Worm (Caenorhabditis elegans) whole organism, L1 larva: ENCODE results near the gene Y53F4B.23.

Experiments
- F16B12.6 ChIP-seq: fragments of 150-350 bp; optimal IDR thresholded peaks from 2 replicates; lab custom pipeline; 2014; ENCODE audit warnings: missing biosample characterization, missing genetic modification characterization
- elt-3 ChIP-seq, 6 experiments: fragments of 150-350 bp in 1 of 6; sonication (generic microtip); optimal IDR thresholded peaks; 2 replicates each; lab custom pipeline; 2017 to 2018; ENCODE audit warnings: missing biosample characterization in 6 of 6, missing genetic modification characterization in 6 of 6, inconsistent platforms in 1 of 6
- grh-1 ChIP-seq: fragments of 200-800 bp; sonication (Bioruptor generic); IDR thresholded peaks from 2 replicates; pipeline ENCODE4 v1.3.6; 2022; ENCODE audit warnings: missing genetic modification reagents, missing genetic modification characterization, missing compliant biosample characterization
- lin-14 ChIP-seq: fragments of 200-800 bp; sonication (Bioruptor generic); optimal IDR thresholded peaks from 2 replicates; lab custom pipeline; 2018; ENCODE audit warnings: mild to moderate bottlenecking, missing genetic modification characterization, moderate library complexity, missing compliant biosample characterization
- mef-2 ChIP-seq: fragments of 150-350 bp; optimal IDR thresholded peaks from 2 replicates; lab custom pipeline; 2014; ENCODE audit warnings: missing biosample characterization, missing genetic modification characterization
- mep-1 ChIP-seq: fragments of 150-350 bp; optimal IDR thresholded peaks from 2 replicates; lab custom pipeline; 2014; ENCODE audit warnings: missing biosample characterization, missing genetic modification characterization
- nhr-20 ChIP-seq: sonication (generic microtip); optimal IDR thresholded peaks from 2 replicates; lab custom pipeline; 2016; ENCODE audit warnings: mild to moderate bottlenecking, missing genetic modification characterization, missing compliant biosample characterization
- nhr-237 ChIP-seq: fragments of 150-350 bp; optimal IDR thresholded peaks from 2 replicates; lab custom pipeline; 2014; ENCODE audit warnings: missing biosample characterization, missing genetic modification characterization
- pqm-1 ChIP-seq: sonication (generic microtip); optimal IDR thresholded peaks from 3 replicates; lab custom pipeline; 2017; ENCODE audit warnings: missing biosample characterization, missing genetic modification characterization

DNA sequence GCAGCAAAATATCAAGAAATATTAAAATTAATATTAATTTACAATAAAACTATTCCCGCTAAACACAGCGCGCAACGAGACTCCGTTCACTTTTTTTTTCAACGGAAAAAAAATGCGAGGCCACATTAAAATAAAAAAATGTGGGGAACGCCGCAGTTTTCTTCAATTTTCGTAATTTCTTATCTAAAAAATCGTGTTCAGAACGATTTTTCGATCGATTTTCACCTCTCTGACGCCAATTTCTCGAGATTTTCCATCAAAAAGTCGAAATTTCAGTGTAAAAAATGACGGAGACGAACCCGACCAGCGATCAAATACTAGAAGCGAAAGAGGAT lies 34.4 kb upstream of the Y53F4B.23 start, which contains the start of gene Y53F4B.21:
- TF ChIP-seq grh-1 (GFP tag; lab: Robert Waterston, UW) (no peak), pqm-1 (no peak), elt-3 (tag; optimal IDR thresholded peaks at IDR 0.05; lab: Kevin White, UChicago) (no peak), mef-2 (tag; lab: Kevin White, UChicago) (no peak), mep-1 (tag; lab: Kevin White, UChicago) (no peak), lin-14 (GFP tag; lab: Kevin White, UChicago) (no peak), F16B12.6 (tag; lab: Kevin White, UChicago) (no peak), nhr-237 (tag; lab: Kevin White, UChicago) (no peak), nhr-20 (tag; lab: Kevin White, UChicago) (no peak)
